Fruit fly (Drosophila melanogaster) whole organism, embryonic: ENCODE data around the gene Efhc1.1.

ENCODE experiments used
- Abd-B ChIP-seq: fragments of 200-800 bp; sonication (Bioruptor generic); optimal IDR thresholded peaks from 2 replicates; lab custom pipeline; 2018; ENCODE audit warnings: missing biosample characterization, mild to moderate bottlenecking, missing genetic modification characterization, moderate library complexity
- B-H1 ChIP-seq: fragments of 200-800 bp; sonication (Bioruptor generic); IDR thresholded peaks from 3 replicates; pipeline ENCODE4 v1.3.6; 2022; ENCODE audit warnings: missing biosample characterization, missing genetic modification characterization
- CG1024 ChIP-seq: fragments of 200-800 bp; sonication (Bioruptor generic); IDR thresholded peaks from 2 replicates; pipeline ENCODE4 v1.3.6; 2022; ENCODE audit warnings: missing biosample characterization, missing genetic modification characterization
- CG10274 ChIP-seq: fragments of 200-800 bp; sonication (Bioruptor generic); optimal IDR thresholded peaks from 3 replicates; lab custom pipeline; 2017; ENCODE audit warnings: missing biosample characterization, mild to moderate bottlenecking, missing genetic modification characterization
- CG10654 ChIP-seq: fragments of 200-800 bp; sonication (Bioruptor generic); optimal IDR thresholded peaks from 2 replicates; lab custom pipeline; 2016; ENCODE audit warnings: missing biosample characterization, missing genetic modification characterization
- CG14441 ChIP-seq: fragments of 200-800 bp; sonication (Bioruptor generic); IDR thresholded peaks from 2 replicates; pipeline ENCODE4 v1.3.6; 2022; ENCODE audit warnings: missing biosample characterization, missing genetic modification characterization
- CG15696 ChIP-seq: fragments of 200-800 bp; sonication (Bioruptor generic); optimal IDR thresholded peaks from 2 replicates; lab custom pipeline; 2019; ENCODE audit warnings: missing biosample characterization, mild to moderate bottlenecking, missing genetic modification characterization, moderate library complexity
- CG1603 ChIP-seq: fragments of 200-800 bp; sonication (Bioruptor generic); optimal IDR thresholded peaks from 2 replicates; lab custom pipeline; 2019; ENCODE audit warnings: missing biosample characterization, mild to moderate bottlenecking, missing genetic modification characterization, moderate library complexity
- CG16863 ChIP-seq: fragments of 200-800 bp; sonication (Bioruptor generic); optimal IDR thresholded peaks from 3 replicates; lab custom pipeline; 2016; ENCODE audit warnings: missing biosample characterization, missing genetic modification characterization
- CG2875 ChIP-seq: fragments of 200-800 bp; sonication (Bioruptor generic); optimal IDR thresholded peaks from 2 replicates; lab custom pipeline; 2017; ENCODE audit warnings: missing biosample characterization, mild to moderate bottlenecking, missing genetic modification characterization, missing genetic modification reagents
- CG30403 ChIP-seq: fragments of 200-800 bp; sonication (Bioruptor generic); optimal IDR thresholded peaks from 3 replicates; lab custom pipeline; 2016; ENCODE audit warnings: missing biosample characterization, missing genetic modification characterization
- CG33213 ChIP-seq: fragments of 200-800 bp; sonication (Bioruptor generic); optimal IDR thresholded peaks from 3 replicates; lab custom pipeline; 2016; ENCODE audit warnings: missing biosample characterization, missing genetic modification characterization
- CG3847 ChIP-seq: fragments of 200-800 bp; sonication (Bioruptor generic); IDR thresholded peaks from 2 replicates; pipeline ENCODE4 v1.3.6; 2022; ENCODE audit warnings: missing biosample characterization, missing genetic modification characterization
- CG42726 ChIP-seq: fragments of 200-800 bp; sonication (Bioruptor generic); IDR thresholded peaks from 2 replicates; pipeline ENCODE4 v1.3.6; 2022; ENCODE audit warnings: missing biosample characterization, missing genetic modification characterization; ENCODE audit not compliant: partially characterized antibody
- CG8765 ChIP-seq: fragments of 200-800 bp; sonication (Bioruptor generic); IDR thresholded peaks from 2 replicates; pipeline ENCODE4 v1.3.6; 2022; ENCODE audit warnings: missing biosample characterization, missing genetic modification characterization
- CG9797 ChIP-seq: fragments of 200-800 bp; sonication (Bioruptor generic); optimal IDR thresholded peaks from 3 replicates; lab custom pipeline; 2018; ENCODE audit warnings: missing biosample characterization, mild to moderate bottlenecking, missing genetic modification characterization
- Camta ChIP-seq: fragments of 200-800 bp; sonication (Bioruptor generic); optimal IDR thresholded peaks from 2 replicates; lab custom pipeline; 2016; ENCODE audit warnings: missing biosample characterization, missing genetic modification characterization
- CrebB ChIP-seq: fragments of 200-800 bp; sonication (Bioruptor generic); optimal IDR thresholded peaks from 3 replicates; lab custom pipeline; 2018; ENCODE audit warnings: missing biosample characterization, mild to moderate bottlenecking, missing genetic modification characterization
- Dfd ChIP-seq, 2 experiments: fragments of >200 bp; optimal IDR thresholded peaks; 2 replicates each; lab custom pipeline; 2017; ENCODE audit warnings: missing biosample characterization in 2 of 2, missing genetic modification characterization in 2 of 2
- Dll ChIP-seq: fragments of 200-800 bp; sonication (Bioruptor generic); IDR thresholded peaks from 4 replicates; pipeline ENCODE4 v1.3.6; 2022; ENCODE audit warnings: missing biosample characterization, missing genetic modification characterization; ENCODE audit not compliant: partially characterized antibody
- ERR ChIP-seq: fragments of 200-800 bp; sonication (Bioruptor generic); optimal IDR thresholded peaks from 2 replicates; lab custom pipeline; 2016; ENCODE audit warnings: missing biosample characterization, missing genetic modification characterization
- Nf-YC ChIP-seq: fragments of 200-800 bp; optimal IDR thresholded peaks from 3 replicates; lab custom pipeline; 2019; ENCODE audit warnings: missing biosample characterization, mild to moderate bottlenecking, missing genetic modification characterization, moderate library complexity
- NfI ChIP-seq: fragments of 200-800 bp; sonication (Bioruptor generic); optimal IDR thresholded peaks from 3 replicates; lab custom pipeline; 2018; ENCODE audit warnings: missing biosample characterization, mild to moderate bottlenecking, missing genetic modification characterization, moderate library complexity
- Opbp ChIP-seq: fragments of 200-800 bp; sonication (Bioruptor generic); IDR thresholded peaks from 3 replicates; pipeline ENCODE4 v1.3.6; 2022; ENCODE audit warnings: missing biosample characterization, missing genetic modification characterization; ENCODE audit not compliant: partially characterized antibody
- Usf ChIP-seq: fragments of 200-800 bp; sonication (Bioruptor generic); optimal IDR thresholded peaks from 2 replicates; lab custom pipeline; 2017; ENCODE audit warnings: missing genotype, missing biosample characterization, missing genetic modification characterization
- al ChIP-seq: fragments of 200-800 bp; sonication (Bioruptor generic); IDR thresholded peaks from 2 replicates; pipeline ENCODE4 v1.3.6; 2022; ENCODE audit warnings: missing biosample characterization, missing genetic modification characterization
- ase ChIP-seq: fragments of 200-800 bp; sonication (Bioruptor generic); IDR thresholded peaks from 3 replicates; pipeline ENCODE4 v1.3.6; 2022; ENCODE audit warnings: missing biosample characterization, missing genetic modification characterization
- az2 ChIP-seq: fragments of 200-800 bp; sonication (Bioruptor generic); optimal IDR thresholded peaks from 3 replicates; lab custom pipeline; 2016; ENCODE audit warnings: missing biosample characterization, missing genetic modification characterization
- bab2 ChIP-seq: fragments of 200-800 bp; sonication (Bioruptor generic); optimal IDR thresholded peaks from 2 replicates; lab custom pipeline; 2016; ENCODE audit warnings: missing biosample characterization, missing genetic modification characterization
- bigmax ChIP-seq: fragments of 200-800 bp; sonication (Bioruptor generic); optimal IDR thresholded peaks from 2 replicates; lab custom pipeline; 2018; ENCODE audit warnings: missing biosample characterization, mild to moderate bottlenecking, missing genetic modification characterization
- da ChIP-seq: fragments of 200-800 bp; sonication (Bioruptor generic); optimal IDR thresholded peaks from 2 replicates; lab custom pipeline; 2016; ENCODE audit warnings: missing biosample characterization, missing genetic modification characterization
- dan ChIP-seq: fragments of 200-800 bp; sonication (Bioruptor generic); IDR thresholded peaks from 2 replicates; pipeline ENCODE4 v1.3.6; 2022; ENCODE audit warnings: missing biosample characterization, missing genetic modification characterization
- dati ChIP-seq: fragments of 200-800 bp; sonication (Bioruptor generic); IDR thresholded peaks from 2 replicates; pipeline ENCODE4 v1.3.6; 2022; ENCODE audit warnings: missing biosample characterization, missing genetic modification characterization
- dmrt11E ChIP-seq: fragments of 200-800 bp; sonication (Bioruptor generic); optimal IDR thresholded peaks from 3 replicates; lab custom pipeline; 2018; ENCODE audit warnings: missing biosample characterization, mild to moderate bottlenecking, missing genetic modification characterization, moderate library complexity
- gt ChIP-seq: fragments of 200-800 bp; sonication (Bioruptor generic); IDR thresholded peaks from 2 replicates; pipeline ENCODE4 v1.3.6; 2022; ENCODE audit warnings: missing biosample characterization, missing genetic modification characterization
- ham ChIP-seq: fragments of 200-800 bp; sonication (Bioruptor generic); IDR thresholded peaks from 2 replicates; pipeline ENCODE4 v1.3.6; 2022; ENCODE audit warnings: missing biosample characterization, missing genetic modification characterization
- ken ChIP-seq: fragments of 200-800 bp; sonication (Bioruptor generic); IDR thresholded peaks from 3 replicates; pipeline ENCODE4 v1.3.6; 2022; ENCODE audit warnings: missing biosample characterization, missing genetic modification characterization
- lbe ChIP-seq: fragments of 200-800 bp; sonication (Bioruptor generic); optimal IDR thresholded peaks from 2 replicates; lab custom pipeline; 2016; ENCODE audit warnings: missing biosample characterization, mild to moderate bottlenecking, missing genetic modification characterization
- maf-S ChIP-seq: fragments of 200-800 bp; sonication (Bioruptor generic); optimal IDR thresholded peaks from 2 replicates; lab custom pipeline; 2016; ENCODE audit warnings: missing biosample characterization, missing genetic modification characterization
- mam ChIP-seq: fragments of 200-800 bp; sonication (Bioruptor generic); optimal IDR thresholded peaks from 3 replicates; lab custom pipeline; 2016; ENCODE audit warnings: missing biosample characterization, missing genetic modification characterization
- nerfin-2 ChIP-seq: fragments of 200-800 bp; sonication (Bioruptor generic); IDR thresholded peaks from 2 replicates; pipeline ENCODE4 v1.3.6; 2022; ENCODE audit warnings: missing biosample characterization, missing genetic modification characterization; ENCODE audit not compliant: partially characterized antibody
- nmo ChIP-seq: fragments of 200-800 bp; sonication (Bioruptor generic); optimal IDR thresholded peaks from 2 replicates; lab custom pipeline; 2018; ENCODE audit warnings: missing biosample characterization, mild to moderate bottlenecking, missing genetic modification characterization, moderate library complexity
- nom ChIP-seq: fragments of 200-800 bp; sonication (Bioruptor generic); optimal IDR thresholded peaks from 2 replicates; lab custom pipeline; 2017; ENCODE audit warnings: missing biosample characterization, missing genetic modification characterization, mild to moderate bottlenecking, moderate library complexity, missing genetic modification reagents
- oc ChIP-seq: fragments of 200-800 bp; sonication (Bioruptor generic); optimal IDR thresholded peaks from 2 replicates; lab custom pipeline; 2018; ENCODE audit warnings: missing biosample characterization, mild to moderate bottlenecking, missing genetic modification characterization, moderate library complexity
- org-1 ChIP-seq: fragments of 200-800 bp; sonication (Bioruptor generic); optimal IDR thresholded peaks from 2 replicates; lab custom pipeline; 2017; ENCODE audit warnings: missing biosample characterization, missing genetic modification characterization
- peb ChIP-seq: fragments of 200-800 bp; sonication (Bioruptor generic); IDR thresholded peaks from 2 replicates; pipeline ENCODE4 v1.3.6; 2022; ENCODE audit warnings: missing biosample characterization, missing genetic modification characterization
- pum ChIP-seq: fragments of 200-800 bp; sonication (Bioruptor generic); optimal IDR thresholded peaks from 2 replicates; lab custom pipeline; 2016; ENCODE audit warnings: missing biosample characterization, missing genetic modification characterization
- ranshi ChIP-seq: fragments of 200-800 bp; sonication (Bioruptor generic); IDR thresholded peaks from 2 replicates; pipeline ENCODE4 v1.3.6; 2022; ENCODE audit warnings: missing biosample characterization, missing genetic modification characterization
- ro ChIP-seq: fragments of 200-800 bp; sonication (Bioruptor generic); IDR thresholded peaks from 2 replicates; pipeline ENCODE4 v1.3.6; 2022; ENCODE audit warnings: missing biosample characterization, missing genetic modification characterization
- slou ChIP-seq: fragments of 200-800 bp; sonication (Bioruptor generic); optimal IDR thresholded peaks from 3 replicates; lab custom pipeline; 2016; ENCODE audit warnings: missing biosample characterization, missing genetic modification characterization
- unc-4 ChIP-seq: fragments of 200-800 bp; sonication (Bioruptor generic); IDR thresholded peaks from 2 replicates; pipeline ENCODE4 v1.3.6; 2022; ENCODE audit warnings: missing biosample characterization, missing genetic modification characterization; ENCODE audit not compliant: partially characterized antibody
- usp ChIP-seq: fragments of >200 bp; optimal IDR thresholded peaks from 2 replicates; lab custom pipeline; 2017; ENCODE audit warnings: missing biosample characterization, missing genetic modification characterization
- wek ChIP-seq: fragments of 200-800 bp; sonication (Bioruptor generic); optimal IDR thresholded peaks from 3 replicates; lab custom pipeline; 2018; ENCODE audit warnings: missing biosample characterization, mild to moderate bottlenecking, missing genetic modification characterization, moderate library complexity

Efhc1.1 gene

dm6 chrX:15762723-15763122 is 20.8 kb downstream of the Efhc1.1 start, which contains the start of gene Polr3A (continued):
- TF ChIP-seq slou (GFP tag; lab: Kevin White, UChicago) = no peak
- no peak for TF ChIP-seq CG33213 (GFP tag; lab: Kevin White, UChicago)
- TF ChIP-seq Dfd (GFP tag; optimal IDR thresholded peaks at IDR 0.05; lab: Kevin White, UChicago) = no peak
- TF ChIP-seq oc (tag; lab: Kevin White, UChicago) = no peak
- no peak for TF ChIP-seq Usf (GFP tag; lab: Kevin White, UChicago)
- no peak for TF ChIP-seq ham (GFP tag; lab: Robert Waterston, UW)
- TF ChIP-seq CG10654 (GFP tag; lab: Kevin White, UChicago) = no peak
- TF ChIP-seq nmo (GFP tag; lab: Kevin White, UChicago) = no peak
- no peak for TF ChIP-seq mam
- TF ChIP-seq dan = no peak
- TF ChIP-seq usp (GFP tag; lab: Kevin White, UChicago) = no peak
- TF ChIP-seq peb (GFP tag; lab: Robert Waterston, UW) = no peak
- TF ChIP-seq bab2 (GFP tag; lab: Kevin White, UChicago) = no peak
- TF ChIP-seq CrebB (tag; lab: Kevin White, UChicago) = no peak
- no peak for TF ChIP-seq pum (GFP tag; lab: Kevin White, UChicago)
- TF ChIP-seq nerfin-2 (GFP tag; lab: Robert Waterston, UW) = no peak
- no peak for TF ChIP-seq CG2875
- peak; percentile 70 for TF ChIP-seq Opbp
- no peak for TF ChIP-seq Camta (GFP tag; lab: Kevin White, UChicago)
- no peak for TF ChIP-seq gt (GFP tag; lab: Robert Waterston, UW)
- no peak for TF ChIP-seq wek (GFP tag; lab: Kevin White, UChicago)
- no peak for TF ChIP-seq bigmax
- TF ChIP-seq nom (GFP tag; lab: Kevin White, UChicago) = no peak
- no peak for TF ChIP-seq CG30403 (GFP tag; lab: Kevin White, UChicago)
- no peak for TF ChIP-seq B-H1 (GFP tag; lab: Robert Waterston, UW)
- peak; percentile 61; the same call in 1 of the 2 replicates for TF ChIP-seq unc-4 (GFP tag; lab: Robert Waterston, UW)
- TF ChIP-seq da (GFP tag; lab: Kevin White, UChicago) = no peak
- TF ChIP-seq dmrt11E (tag; lab: Kevin White, UChicago) = no peak
- TF ChIP-seq maf-S = no peak
- TF ChIP-seq CG1024 = no peak
- no peak for TF ChIP-seq CG14441 (GFP tag; lab: Robert Waterston, UW)
- no peak for TF ChIP-seq az2 (GFP tag; lab: Kevin White, UChicago)
- TF ChIP-seq CG15696 (tag; lab: Kevin White, UChicago) = no peak
- TF ChIP-seq CG8765 (GFP tag; lab: Robert Waterston, UW) = no peak
- TF ChIP-seq CG42726 = no peak
- no peak for TF ChIP-seq ken
- TF ChIP-seq CG9797 (GFP tag; lab: Kevin White, UChicago) = peak; percentile 70
- no peak for TF ChIP-seq ERR (GFP tag; lab: Kevin White, UChicago)
- TF ChIP-seq ro (GFP tag; lab: Robert Waterston, UW) = no peak
- TF ChIP-seq ranshi (GFP tag; lab: Robert Waterston, UW) = no peak
- TF ChIP-seq CG1603 (tag; lab: Kevin White, UChicago) = no peak
- no peak for TF ChIP-seq Abd-B (GFP tag; lab: Kevin White, UChicago)
- TF ChIP-seq Dll (GFP tag; lab: Robert Waterston, UW) = peak; percentile 65; the same call in 3 of the 4 replicates
- TF ChIP-seq CG10274 = no peak
- TF ChIP-seq dati (GFP tag; lab: Robert Waterston, UW) = no peak
- TF ChIP-seq CG3847 = no peak
- no peak for TF ChIP-seq NfI (GFP tag; lab: Kevin White, UChicago)
- TF ChIP-seq CG16863 (GFP tag; lab: Kevin White, UChicago) = no peak
- TF ChIP-seq Nf-YC = no peak
- no peak for TF ChIP-seq al (GFP tag; lab: Robert Waterston, UW)
- no peak for TF ChIP-seq org-1 (GFP tag; lab: Kevin White, UChicago)
- TF ChIP-seq lbe (GFP tag; lab: Kevin White, UChicago) = no peak
- no peak for TF ChIP-seq ase (GFP tag; lab: Robert Waterston, UW)
